Fruit fly (Drosophila melanogaster) whole organism, pupa: ENCODE data around the gene CG6126.
"Not testable (repeated sequence)": the region's sequence is repeated elsewhere in the genome, so short reads cannot be mapped to it uniquely, and the experiment has no call there.

Experiments used
- CG10348 ChIP-seq: fragments of 200-800 bp; sonication (Bioruptor generic); IDR thresholded peaks from 2 replicates; pipeline ENCODE4 v1.3.6; 2022; ENCODE audit warnings: missing biosample characterization, missing genetic modification characterization
- CG12605 ChIP-seq: fragments of 200-800 bp; sonication (Bioruptor generic); IDR thresholded peaks from 2 replicates; pipeline ENCODE4 v1.3.6; 2022; ENCODE audit warnings: missing biosample characterization, missing genetic modification characterization
- CG13204 ChIP-seq: fragments of 200-800 bp; sonication (Bioruptor generic); optimal IDR thresholded peaks from 2 replicates; lab custom pipeline; 2018; ENCODE audit warnings: missing biosample characterization, mild to moderate bottlenecking, missing genetic modification characterization, moderate library complexity
- CG14655 ChIP-seq: fragments of 200-800 bp; sonication (Bioruptor generic); optimal IDR thresholded peaks from 3 replicates; lab custom pipeline; 2017; ENCODE audit warnings: mild to moderate bottlenecking, missing biosample characterization, missing genetic modification reagents, missing genetic modification characterization
- CG15710 ChIP-seq: fragments of 200-800 bp; sonication (Bioruptor generic); optimal IDR thresholded peaks from 2 replicates; lab custom pipeline; 2018; ENCODE audit warnings: missing biosample characterization, mild to moderate bottlenecking, missing genetic modification characterization, moderate library complexity
- CG17806 ChIP-seq: fragments of 200-800 bp; sonication (Bioruptor generic); optimal IDR thresholded peaks from 2 replicates; lab custom pipeline; 2018; ENCODE audit warnings: missing biosample characterization, mild to moderate bottlenecking, missing genetic modification characterization, moderate library complexity
- CG32121 ChIP-seq: fragments of 200-800 bp; sonication (Bioruptor generic); IDR thresholded peaks from 2 replicates; pipeline ENCODE4 v1.3.6; 2022; ENCODE audit warnings: missing biosample characterization, missing genetic modification characterization
- CG34367 ChIP-seq: fragments of 200-800 bp; sonication (Bioruptor generic); optimal IDR thresholded peaks from 2 replicates; lab custom pipeline; 2018; ENCODE audit warnings: missing biosample characterization, mild to moderate bottlenecking, missing genetic modification characterization
- CG4496 ChIP-seq: fragments of 200-800 bp; sonication (Bioruptor generic); IDR thresholded peaks from 3 replicates; pipeline ENCODE4 v1.3.6; 2022; ENCODE audit warnings: missing biosample characterization, missing genetic modification characterization
- CG8159 ChIP-seq: fragments of 200-800 bp; sonication (Bioruptor generic); optimal IDR thresholded peaks from 3 replicates; lab custom pipeline; 2018; ENCODE audit warnings: missing biosample characterization, mild to moderate bottlenecking, missing genetic modification characterization, moderate library complexity
- CG8301 ChIP-seq: fragments of 200-800 bp; sonication (Bioruptor generic); optimal IDR thresholded peaks from 2 replicates; lab custom pipeline; 2018; ENCODE audit warnings: missing biosample characterization, mild to moderate bottlenecking, missing genetic modification characterization
- CG9948 ChIP-seq: fragments of 200-800 bp; sonication (Bioruptor generic); optimal IDR thresholded peaks from 2 replicates; lab custom pipeline; 2018; ENCODE audit warnings: missing biosample characterization, mild to moderate bottlenecking, missing genetic modification characterization, moderate library complexity
- D1 ChIP-seq: fragments of 200-800 bp; sonication (Bioruptor generic); optimal IDR thresholded peaks from 2 replicates; lab custom pipeline; 2018; ENCODE audit warnings: missing biosample characterization, mild to moderate bottlenecking, missing genetic modification characterization, moderate library complexity
- EcR ChIP-seq: fragments of 200-800 bp; sonication (Bioruptor generic); optimal IDR thresholded peaks from 3 replicates; lab custom pipeline; 2019; ENCODE audit warnings: missing biosample characterization, missing genetic modification characterization, mild to moderate bottlenecking, moderate library complexity, missing genetic modification reagents
- Ets98B ChIP-seq: fragments of 200-800 bp; sonication (Bioruptor generic); IDR thresholded peaks from 2 replicates; pipeline ENCODE4 v1.3.6; 2022; ENCODE audit warnings: missing biosample characterization, missing genetic modification characterization
- Pif1A ChIP-seq: fragments of 200-800 bp; sonication (Bioruptor generic); optimal IDR thresholded peaks from 3 replicates; lab custom pipeline; 2016; ENCODE audit warnings: missing biosample characterization, missing genetic modification characterization
- Pif1B ChIP-seq: fragments of 200-800 bp; sonication (Bioruptor generic); optimal IDR thresholded peaks from 3 replicates; lab custom pipeline; 2016; ENCODE audit warnings: missing biosample characterization, missing genetic modification characterization
- Snoo ChIP-seq: fragments of 200-800 bp; sonication (Bioruptor generic); optimal IDR thresholded peaks from 3 replicates; lab custom pipeline; 2017; ENCODE audit warnings: missing biosample characterization, mild to moderate bottlenecking, missing genetic modification characterization, inconsistent platforms
- fd96Ca ChIP-seq: fragments of 200-800 bp; sonication (Bioruptor generic); IDR thresholded peaks from 3 replicates; pipeline ENCODE4 v1.3.6; 2022; ENCODE audit warnings: missing biosample characterization, missing genetic modification characterization
- gl ChIP-seq: fragments of 200-800 bp; sonication (Bioruptor generic); optimal IDR thresholded peaks from 2 replicates; lab custom pipeline; 2018; ENCODE audit warnings: missing biosample characterization, mild to moderate bottlenecking, missing genetic modification characterization
- rn ChIP-seq: fragments of 200-800 bp; sonication (Bioruptor generic); IDR thresholded peaks from 2 replicates; pipeline ENCODE4 v1.3.6; 2022; ENCODE audit warnings: missing biosample characterization, missing genetic modification characterization

Gene CG6126

DNA sequence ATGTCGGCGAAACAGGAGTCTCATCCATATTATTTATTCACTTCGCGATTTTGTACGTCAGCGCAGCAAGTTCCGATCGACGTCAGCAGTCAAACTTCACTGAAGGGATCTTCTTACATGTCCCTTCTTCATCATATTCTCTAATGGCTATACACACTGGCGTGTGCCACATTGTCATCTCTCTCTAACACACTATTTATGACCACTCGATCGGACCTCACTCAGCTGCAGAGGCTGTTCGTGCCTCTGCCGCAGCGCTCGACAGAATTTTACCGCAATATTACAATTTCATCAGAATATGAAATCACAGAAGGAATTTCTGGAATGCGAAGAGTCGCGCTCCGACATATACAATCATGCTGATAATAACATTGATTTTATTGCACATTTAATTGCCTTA is 13.4 kb downstream of the CG6126 start, which contains the start of gene Bin1:
Gene Bin1, minus strand, starts transcription at position 101 of the 400 bp plus-strand sequence.
- TF ChIP-seq Snoo, CG17806, CG34367 (tag; lab: Kevin White, UChicago): not testable (repeated sequence)
- TF ChIP-seq, all 21 proteins: peak for 0; not testable (repeated sequence) for 21

DNA sequence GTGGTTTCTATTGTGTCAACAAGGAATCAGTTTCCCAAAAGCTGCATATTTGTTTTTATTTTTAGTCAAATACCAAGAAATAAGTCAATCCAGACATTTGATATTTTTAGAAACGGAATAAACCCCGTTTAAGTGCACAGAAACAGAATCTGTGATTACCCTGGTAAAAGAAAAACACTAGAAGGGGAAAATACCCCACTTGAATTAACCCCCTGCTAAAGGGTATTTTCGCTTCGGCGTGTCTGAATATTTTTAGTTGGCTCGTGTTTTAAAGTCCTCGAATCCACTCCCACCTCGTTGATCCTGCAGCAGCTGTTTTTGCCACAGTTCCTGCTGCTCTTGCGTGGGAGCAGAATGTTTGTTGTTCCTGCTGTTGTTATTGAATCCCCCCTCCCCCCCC is 15.1 kb downstream of the CG6126 start:
- no peak for TF ChIP-seq gl
- no peak for TF ChIP-seq CG13204 (GFP tag; lab: Kevin White, UChicago)
- no peak for TF ChIP-seq CG14655
- TF ChIP-seq CG17806 (tag; lab: Kevin White, UChicago), result no peak
- TF ChIP-seq Pif1A, result no peak

DNA sequence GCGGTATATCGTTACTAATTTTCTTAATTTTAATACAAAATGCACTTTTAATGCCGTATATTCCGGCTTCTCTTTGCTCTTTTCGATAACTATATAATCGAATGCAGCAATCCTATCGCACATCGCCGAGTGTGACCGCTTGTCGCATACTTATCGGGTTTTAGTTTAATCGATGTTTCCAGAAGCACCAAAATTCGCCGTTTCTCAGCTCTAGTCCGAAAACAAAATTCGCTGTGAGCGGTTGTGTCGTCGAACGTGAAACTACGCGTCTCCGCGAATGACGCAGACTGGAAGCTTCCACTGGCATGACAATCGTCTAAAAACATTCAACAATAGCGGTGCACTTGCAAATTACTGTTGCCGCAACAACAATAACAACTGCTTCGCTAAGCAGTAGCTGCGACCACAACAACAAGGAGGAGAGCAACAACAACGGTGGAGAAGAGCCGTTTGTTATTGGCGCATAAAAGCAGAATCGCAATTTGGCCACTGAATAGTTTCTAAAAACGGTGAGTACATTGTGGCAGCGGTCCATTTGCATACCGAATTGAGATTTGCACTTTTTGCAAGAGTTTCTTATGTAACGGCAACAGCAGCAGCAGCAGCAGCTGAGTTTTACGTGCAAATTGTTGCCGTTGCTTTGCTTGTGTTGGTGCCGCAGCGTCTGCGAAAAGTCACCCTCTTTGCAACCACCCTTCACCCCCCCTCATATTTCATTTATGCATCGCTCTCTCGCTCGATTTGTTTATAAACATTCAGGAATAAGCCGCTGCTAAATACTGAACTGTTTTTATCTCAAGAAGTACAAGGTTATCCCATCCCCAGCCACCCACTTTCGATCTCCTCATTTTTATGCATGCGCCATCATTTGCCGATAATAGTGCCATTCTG is 15.8 kb downstream of the CG6126 start, which contains the start of gene sra:
Gene sra, plus strand, starts transcription at position 209 of the 891 bp plus-strand sequence.
- TF ChIP-seq CG10348 (GFP tag; lab: Robert Waterston, UW) (no peak), CG12605 (GFP tag; lab: Robert Waterston, UW) (0 out of 2 replicates have a peak, but pooled peaks have one; percentile 21), EcR (GFP tag; lab: Kevin White, UChicago) (no peak), fd96Ca (GFP tag; lab: Robert Waterston, UW) (no peak), D1 (tag; lab: Kevin White, UChicago) (no peak), Ets98B (GFP tag; lab: Robert Waterston, UW) (peak; percentile 27), Pif1B (GFP tag; lab: Kevin White, UChicago) (no peak), CG13204 (GFP tag; lab: Kevin White, UChicago) (no peak), CG4496 (GFP tag; lab: Robert Waterston, UW) (peak; percentile 43; the same call in 1 of the 3 replicates)

DNA sequence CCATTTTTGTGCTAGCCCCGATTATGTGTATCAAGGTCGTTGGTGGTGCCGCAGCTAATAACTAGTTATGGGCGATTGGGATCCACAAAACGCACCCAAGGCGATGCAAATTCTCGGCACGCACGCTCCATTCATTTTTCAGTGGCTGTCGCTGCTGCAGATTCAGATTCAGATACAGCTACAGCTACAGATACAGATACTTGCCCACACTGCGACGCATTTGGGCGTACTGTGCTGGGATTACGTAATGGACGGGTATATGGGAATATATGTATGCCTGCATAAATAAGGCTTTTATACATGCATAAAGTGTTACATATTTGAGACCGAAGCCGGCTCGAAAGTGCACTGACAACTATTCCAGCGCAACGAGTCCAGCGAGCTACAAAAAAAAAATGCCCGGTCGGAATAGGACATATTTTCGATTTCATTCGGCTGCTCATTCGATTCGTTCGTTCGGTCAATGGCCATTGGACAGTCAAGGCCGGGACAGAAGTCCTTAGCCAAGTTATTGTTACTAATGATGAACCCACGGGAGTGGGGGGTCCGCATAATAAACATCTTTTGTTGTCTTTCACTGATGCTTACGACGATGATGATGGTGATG is 20.5 kb downstream of the CG6126 start:
- TF ChIP-seq CG4496 (GFP tag; lab: Robert Waterston, UW) (0 out of 3 replicates have a peak, but pooled peaks have one; percentile 39), EcR (GFP tag; lab: Kevin White, UChicago) (peak; percentile 93), CG8301 (tag; lab: Kevin White, UChicago) (no peak), rn (GFP tag; lab: Robert Waterston, UW) (no peak)

dm6 chr3R:16180476-16181070 is 22.3 kb downstream of the CG6126 start, which contains the start of gene CG8927:
Gene CG8927 (plus strand): TSS chr3R:16181020.
- TF ChIP-seq CG13204 (GFP tag; lab: Kevin White, UChicago) (no peak), fd96Ca (GFP tag; lab: Robert Waterston, UW) (no peak), gl (no peak), Snoo (tag; lab: Kevin White, UChicago) (no peak), CG34367 (tag; lab: Kevin White, UChicago) (no peak), CG14655 (no peak), rn (GFP tag; lab: Robert Waterston, UW) (no peak), CG12605 (GFP tag; lab: Robert Waterston, UW) (no peak), CG8159 (tag; lab: Kevin White, UChicago) (no peak), CG4496 (GFP tag; lab: Robert Waterston, UW) (no peak)

dm6 chr3R:16176526-16176925 is 26.4 kb downstream of the CG6126 start:
- TF ChIP-seq CG4496 (GFP tag; lab: Robert Waterston, UW) (no peak), CG32121 (no peak), Snoo (tag; lab: Kevin White, UChicago) (no peak), D1 (tag; lab: Kevin White, UChicago) (no peak), CG10348 (GFP tag; lab: Robert Waterston, UW) (no peak), rn (GFP tag; lab: Robert Waterston, UW) (no peak), CG34367 (tag; lab: Kevin White, UChicago) (no peak), CG17806 (tag; lab: Kevin White, UChicago) (no peak), CG15710 (tag; lab: Kevin White, UChicago) (no peak), fd96Ca (GFP tag; lab: Robert Waterston, UW) (no peak), CG8301 (tag; lab: Kevin White, UChicago) (no peak), CG9948 (no peak), CG8159 (tag; lab: Kevin White, UChicago) (no peak)
